Worm (Caenorhabditis elegans) whole organism, late embryonic: Measurements from ENCODE around the gene K05G3.1.

Source experiments
- C08G9.2 ChIP-seq: sonication (generic microtip); optimal IDR thresholded peaks from 2 replicates; lab custom pipeline; 2016; ENCODE audit warnings: mild to moderate bottlenecking, missing genetic modification characterization, moderate library complexity, missing compliant biosample characterization
- C38D4.7 ChIP-seq: fragments of 200-800 bp; sonication (Bioruptor generic); optimal IDR thresholded peaks from 2 replicates; lab custom pipeline; 2018; ENCODE audit warnings: mild to moderate bottlenecking, missing genetic modification characterization, moderate library complexity, missing compliant biosample characterization
- K02D7.2 ChIP-seq: sonication (generic microtip); optimal IDR thresholded peaks from 2 replicates; lab custom pipeline; 2017; ENCODE audit warnings: mild to moderate bottlenecking, missing genetic modification characterization, missing compliant biosample characterization
- T23F11.4 ChIP-seq: fragments of 200-800 bp; sonication (Bioruptor generic); optimal IDR thresholded peaks from 2 replicates; lab custom pipeline; 2018; ENCODE audit warnings: mild to moderate bottlenecking, missing genetic modification characterization, missing compliant biosample characterization
- ahr-1 ChIP-seq: sonication (generic microtip); optimal IDR thresholded peaks from 2 replicates; lab custom pipeline; 2016; ENCODE audit warnings: missing genetic modification characterization, missing compliant biosample characterization
- ceh-14 ChIP-seq: sonication (generic microtip); optimal IDR thresholded peaks from 2 replicates; lab custom pipeline; 2016; ENCODE audit warnings: missing genotype, missing genetic modification characterization, missing compliant biosample characterization
- ceh-18 ChIP-seq: sonication (generic microtip); optimal IDR thresholded peaks from 2 replicates; lab custom pipeline; 2016; ENCODE audit warnings: missing genetic modification characterization, missing compliant biosample characterization
- ceh-22 ChIP-seq: sonication (generic microtip); optimal IDR thresholded peaks from 2 replicates; lab custom pipeline; 2017; ENCODE audit warnings: missing biosample characterization, missing genetic modification characterization
- ceh-30 ChIP-seq: fragments of 150-350 bp; optimal IDR thresholded peaks from 2 replicates; lab custom pipeline; 2014; ENCODE audit warnings: missing biosample characterization, missing genetic modification characterization
- ceh-31 ChIP-seq: sonication (generic microtip); optimal IDR thresholded peaks from 2 replicates; lab custom pipeline; 2016; ENCODE audit warnings: missing genetic modification characterization, missing compliant biosample characterization
- ceh-34 ChIP-seq: sonication (generic microtip); optimal IDR thresholded peaks from 2 replicates; lab custom pipeline; 2016; ENCODE audit warnings: mild to moderate bottlenecking, missing genetic modification characterization, missing compliant biosample characterization
- ceh-9 ChIP-seq: sonication (generic microtip); optimal IDR thresholded peaks from 2 replicates; lab custom pipeline; 2016; ENCODE audit warnings: mild to moderate bottlenecking, missing genetic modification characterization, inconsistent platforms, missing compliant biosample characterization
- che-1 ChIP-seq: sonication (generic microtip); optimal IDR thresholded peaks from 2 replicates; lab custom pipeline; 2016; ENCODE audit warnings: mild to moderate bottlenecking, missing genetic modification characterization, missing compliant biosample characterization
- dve-1 ChIP-seq: sonication (generic microtip); optimal IDR thresholded peaks from 2 replicates; lab custom pipeline; 2017; ENCODE audit warnings: antibody characterized with exemption, mild to moderate bottlenecking, missing genetic modification characterization, missing compliant biosample characterization
- elt-2 ChIP-seq: sonication (generic microtip); optimal IDR thresholded peaks from 2 replicates; lab custom pipeline; 2016; ENCODE audit warnings: missing genetic modification reagents, missing genetic modification characterization, missing compliant biosample characterization
- ets-4 ChIP-seq: sonication (generic microtip); optimal IDR thresholded peaks from 2 replicates; lab custom pipeline; 2016; ENCODE audit warnings: missing genetic modification characterization, missing compliant biosample characterization
- gmeb-2 ChIP-seq: sonication (generic microtip); optimal IDR thresholded peaks from 2 replicates; lab custom pipeline; 2016; ENCODE audit warnings: missing genetic modification characterization, inconsistent platforms, missing compliant biosample characterization
- hlh-13 ChIP-seq: fragments of 200-800 bp; sonication (Bioruptor generic); optimal IDR thresholded peaks from 2 replicates; lab custom pipeline; 2018; ENCODE audit warnings: mild to moderate bottlenecking, missing genetic modification characterization, missing compliant biosample characterization
- hlh-15 ChIP-seq: sonication (generic microtip); optimal IDR thresholded peaks from 2 replicates; lab custom pipeline; 2016; ENCODE audit warnings: missing genetic modification characterization, missing compliant biosample characterization
- hlh-8 ChIP-seq: sonication (generic microtip); optimal IDR thresholded peaks from 2 replicates; lab custom pipeline; 2016; ENCODE audit warnings: missing genotype, missing genetic modification characterization, missing compliant biosample characterization
- lim-6 ChIP-seq: sonication (generic microtip); optimal IDR thresholded peaks from 2 replicates; lab custom pipeline; 2016; ENCODE audit warnings: missing genetic modification characterization, missing compliant biosample characterization
- madf-2 ChIP-seq: sonication (generic microtip); optimal IDR thresholded peaks from 2 replicates; lab custom pipeline; 2017; ENCODE audit warnings: missing genetic modification characterization, missing compliant biosample characterization
- mec-3 ChIP-seq: sonication (generic microtip); optimal IDR thresholded peaks from 2 replicates; lab custom pipeline; 2016; ENCODE audit warnings: borderline replicate concordance, missing genetic modification characterization, missing compliant biosample characterization
- nfya-1 ChIP-seq: sonication (generic microtip); optimal IDR thresholded peaks from 2 replicates; lab custom pipeline; 2017; ENCODE audit warnings: missing genetic modification characterization, mild to moderate bottlenecking, missing compliant biosample characterization, antibody characterized with exemption, moderate library complexity
- nhr-11 ChIP-seq: fragments of 150-350 bp; optimal IDR thresholded peaks from 2 replicates; lab custom pipeline; 2014; ENCODE audit warnings: missing biosample characterization, missing genetic modification characterization
- npax-4 ChIP-seq: sonication (generic microtip); optimal IDR thresholded peaks from 2 replicates; lab custom pipeline; 2016; ENCODE audit warnings: missing genetic modification characterization, missing compliant biosample characterization
- pax-1 ChIP-seq: fragments of 150-350 bp; optimal IDR thresholded peaks from 2 replicates; lab custom pipeline; 2014; ENCODE audit warnings: missing biosample characterization, missing genetic modification characterization
- pqm-1 ChIP-seq: sonication (generic microtip); optimal IDR thresholded peaks from 2 replicates; lab custom pipeline; 2016; ENCODE audit warnings: missing genetic modification characterization, missing compliant biosample characterization
- pros-1 ChIP-seq: fragments of 150-350 bp; optimal IDR thresholded peaks from 2 replicates; lab custom pipeline; 2014; ENCODE audit warnings: missing biosample characterization, missing genetic modification reagents, missing genetic modification characterization
- ref-2 ChIP-seq: sonication (generic microtip); optimal IDR thresholded peaks from 2 replicates; lab custom pipeline; 2016; ENCODE audit warnings: missing genetic modification characterization, missing compliant biosample characterization
- rnt-1 ChIP-seq: sonication (generic microtip); optimal IDR thresholded peaks from 2 replicates; lab custom pipeline; 2016; ENCODE audit warnings: missing genetic modification characterization, missing compliant biosample characterization
- syd-9 ChIP-seq: sonication (generic microtip); optimal IDR thresholded peaks from 2 replicates; lab custom pipeline; 2016; ENCODE audit warnings: mild to moderate bottlenecking, missing genetic modification characterization, moderate library complexity, missing compliant biosample characterization
- tbx-2 ChIP-seq: sonication (generic microtip); optimal IDR thresholded peaks from 2 replicates; lab custom pipeline; 2016; ENCODE audit warnings: missing genetic modification characterization, missing compliant biosample characterization
- unc-55 ChIP-seq: sonication (generic microtip); optimal IDR thresholded peaks from 2 replicates; lab custom pipeline; 2017; ENCODE audit warnings: missing biosample characterization, missing genetic modification reagents, missing genetic modification characterization
- unc-86 ChIP-seq: sonication (generic microtip); optimal IDR thresholded peaks from 2 replicates; lab custom pipeline; 2016; ENCODE audit warnings: missing genetic modification characterization, missing compliant biosample characterization
- ztf-16 ChIP-seq: sonication (generic microtip); optimal IDR thresholded peaks from 2 replicates; lab custom pipeline; 2017; ENCODE audit warnings: missing genetic modification characterization, missing compliant biosample characterization

Gene K05G3.1

ce11 chrX:16529937-16530336 is 28.8 kb downstream of the K05G3.1 start:
- TF ChIP-seq ahr-1 (tag; lab: Kevin White, UChicago), result no peak

DNA sequence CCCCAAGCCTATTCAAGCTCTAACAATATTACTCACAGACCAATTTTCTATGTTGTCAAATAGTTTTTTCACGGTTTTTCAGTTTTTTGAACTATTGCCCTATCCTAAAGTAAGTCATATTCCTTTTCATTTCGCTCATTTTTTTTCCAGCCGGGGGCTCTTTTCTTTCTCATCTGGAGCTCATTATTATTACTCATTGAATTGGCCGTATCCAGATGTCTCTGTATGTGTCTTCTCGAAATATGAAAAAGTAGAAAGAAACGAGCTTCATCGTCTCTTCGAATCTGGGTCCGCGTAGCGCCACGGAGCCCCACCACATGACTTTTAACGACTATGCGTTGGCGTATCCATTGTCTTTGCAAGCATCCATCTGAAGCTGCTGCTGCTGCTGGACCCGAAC is 29.3 kb downstream of the K05G3.1 start:
- TF ChIP-seq hlh-8 (peak; percentile 29), npax-4 (no peak)

DNA sequence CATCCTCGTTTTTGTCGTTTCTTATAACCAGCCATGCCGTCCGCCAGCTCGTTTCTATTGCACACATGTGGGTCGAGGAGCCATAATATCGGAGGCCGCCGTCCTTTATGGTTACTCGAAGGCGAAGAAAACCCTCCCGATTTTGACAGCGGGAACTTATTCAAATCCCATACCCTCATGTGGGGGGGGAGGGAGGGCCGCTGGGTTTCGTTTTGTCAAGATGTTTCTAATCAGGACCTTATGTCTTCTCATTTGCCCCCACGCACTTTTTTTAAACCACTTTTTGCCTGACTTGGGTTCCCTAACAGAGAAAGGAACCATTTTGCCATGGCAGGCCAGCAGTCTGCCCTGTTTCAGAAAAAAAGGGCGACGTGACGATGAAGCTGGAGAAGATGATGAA is 31.4 kb downstream of the K05G3.1 start:
- TF ChIP-seq ets-4 (tag; lab: Kevin White, UChicago) (no peak), pros-1 (tag; lab: Kevin White, UChicago) (no peak), mec-3 (tag; lab: Kevin White, UChicago) (no peak), dve-1 (tag; lab: Kevin White, UChicago) (no peak), ceh-9 (tag; lab: Kevin White, UChicago) (no peak), pqm-1 (tag; lab: Kevin White, UChicago) (no peak), ceh-31 (tag; lab: Kevin White, UChicago) (no peak), unc-86 (tag; lab: Kevin White, UChicago) (no peak), ztf-16 (tag; lab: Kevin White, UChicago) (no peak), T23F11.4 (no peak), nhr-11 (no peak), ref-2 (tag; lab: Kevin White, UChicago) (no peak)

- TF ChIP-seq C08G9.2 (tag; lab: Kevin White, UChicago) (no peak), T23F11.4 (no peak)
Observed at ce11 chrX:16533860-16534259, 32.7 kb downstream of the K05G3.1 start.

DNA sequence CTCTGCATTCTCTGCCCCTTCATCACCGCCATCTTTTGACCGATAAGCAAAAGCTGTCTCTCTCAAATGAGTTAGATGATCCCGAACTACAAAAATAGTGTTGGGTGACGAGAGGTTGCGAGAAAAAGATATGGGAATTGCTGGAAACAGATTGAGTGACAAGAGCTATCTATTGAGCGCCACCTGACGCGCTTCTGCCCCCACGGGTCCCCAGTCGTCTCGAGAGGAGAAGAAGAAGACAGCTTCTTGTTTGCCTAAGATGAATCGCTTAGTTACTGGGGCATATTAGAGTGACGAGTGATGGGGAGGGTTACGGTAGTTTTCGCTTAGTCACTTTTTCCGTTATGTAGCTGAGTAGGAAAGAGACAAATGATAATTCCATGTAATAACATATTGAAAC is 33.4 kb downstream of the K05G3.1 start:
- TF ChIP-seq ceh-18 (tag; lab: Kevin White, UChicago), result peak; percentile 74
- TF ChIP-seq lim-6 (tag; lab: Kevin White, UChicago), result no peak
- peak; percentile 17 for TF ChIP-seq nfya-1 (tag; lab: Kevin White, UChicago)
- peak; percentile 85 for TF ChIP-seq rnt-1 (tag; lab: Kevin White, UChicago)
- peak; percentile 3 for TF ChIP-seq ceh-34 (tag; lab: Kevin White, UChicago)
- TF ChIP-seq nhr-11, result no peak
- peak; percentile 99 for TF ChIP-seq unc-55 (GFP tag; lab: Kevin White, UChicago)

DNA sequence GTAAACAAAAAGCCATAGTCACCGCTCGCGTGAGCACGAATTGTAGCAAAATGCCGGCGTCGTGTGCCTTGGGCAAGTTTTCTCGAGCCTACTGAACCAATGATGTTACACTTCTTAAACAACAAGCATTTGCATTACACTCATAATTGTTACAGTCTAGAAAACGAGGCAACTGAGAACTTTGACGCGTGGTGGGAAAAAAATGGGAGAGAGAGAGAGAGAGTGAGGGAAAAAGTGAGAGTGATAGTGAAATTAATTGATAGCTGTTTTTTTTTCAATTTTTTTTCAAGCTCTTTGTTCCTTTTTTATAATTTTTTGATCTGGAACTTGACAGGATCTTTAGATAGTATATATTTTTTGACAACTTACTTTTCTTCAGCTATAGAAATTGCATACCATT is 34.1 kb downstream of the K05G3.1 start:
- TF ChIP-seq gmeb-2 (tag; lab: Kevin White, UChicago) (no peak), madf-2 (tag; lab: Kevin White, UChicago) (no peak), ceh-31 (tag; lab: Kevin White, UChicago) (no peak), elt-2 (tag; lab: Kevin White, UChicago) (no peak)

DNA sequence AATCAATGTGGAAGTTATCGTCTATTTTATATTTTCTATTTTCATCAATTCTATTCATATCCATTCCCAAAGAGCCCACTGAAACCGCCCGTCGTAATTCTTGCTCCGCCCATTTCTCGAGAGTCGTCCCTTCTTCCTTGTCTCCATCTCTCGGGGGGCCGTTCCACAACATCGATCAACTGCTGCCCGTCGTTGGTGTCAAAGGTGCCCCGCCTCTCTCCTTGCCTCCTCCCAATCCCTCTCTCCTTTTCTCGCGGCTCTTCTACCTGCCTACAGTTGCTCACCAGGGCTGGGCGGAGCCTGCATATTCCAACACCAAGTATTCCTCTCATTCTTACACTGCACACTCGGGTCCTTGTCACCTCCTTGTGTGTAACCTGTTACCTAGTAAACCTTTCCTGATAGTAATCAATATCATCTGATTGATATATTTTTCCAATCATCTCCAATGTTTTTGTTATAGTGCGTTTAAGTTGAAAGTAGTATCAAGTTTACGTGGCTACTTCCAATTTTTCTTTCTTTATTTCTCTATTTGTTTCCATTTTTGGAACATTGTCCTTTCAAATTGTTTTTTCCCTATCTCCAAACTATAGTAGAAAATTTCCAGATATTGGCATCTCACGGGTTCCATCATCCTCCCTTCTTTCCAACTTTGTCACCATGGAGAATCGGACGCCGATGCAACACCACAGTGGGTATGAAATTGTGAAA is 35.3 kb downstream of the K05G3.1 start, which contains the start of gene pat-9:
Gene pat-9 (plus strand): TSS at position 661 of the 711 bp plus-strand sequence.
- TF ChIP-seq dve-1 (tag; lab: Kevin White, UChicago) (no peak), tbx-2 (peak; percentile 37)

- no peak for TF ChIP-seq ceh-30 (tag; lab: Kevin White, UChicago)
- TF ChIP-seq hlh-8, result no peak
- no peak for TF ChIP-seq tbx-2
- TF ChIP-seq hlh-13 (GFP tag; lab: Kevin White, UChicago), result no peak
- TF ChIP-seq lim-6 (tag; lab: Kevin White, UChicago), result no peak
- no peak for TF ChIP-seq syd-9 (tag; lab: Kevin White, UChicago)
- no peak for TF ChIP-seq ceh-18 (tag; lab: Kevin White, UChicago)
- no peak for TF ChIP-seq C38D4.7
- TF ChIP-seq ceh-22 (tag; lab: Kevin White, UChicago), result no peak
- TF ChIP-seq ceh-14 (tag; lab: Kevin White, UChicago), result no peak
- TF ChIP-seq hlh-15 (tag; lab: Kevin White, UChicago), result no peak
- TF ChIP-seq che-1 (tag; lab: Kevin White, UChicago), result no peak
- no peak for TF ChIP-seq K02D7.2 (tag; lab: Kevin White, UChicago)
- TF ChIP-seq pax-1 (tag; lab: Kevin White, UChicago), result no peak
- no peak for TF ChIP-seq npax-4
- TF ChIP-seq, all 69 proteins: peak for 0
Observed at ce11 chrX:16540374-16540773, 39.2 kb downstream of the K05G3.1 start, which contains the start of gene osm-1. TSS of gene osm-1 (plus strand) at chrX:16540674.
